Fruit fly (Drosophila melanogaster) whole organism, wandering third instar larva: ENCODE data around the gene CG9727.

Experiments used
- Abd-B ChIP-seq: fragments of >200 bp; optimal IDR thresholded peaks from 2 replicates; lab custom pipeline; 2017; ENCODE audit warnings: missing biosample characterization, missing genetic modification characterization
- HLH106 ChIP-seq: fragments of 200-800 bp; optimal IDR thresholded peaks from 3 replicates; lab custom pipeline; 2019; ENCODE audit warnings: missing biosample characterization, mild to moderate bottlenecking, missing genetic modification characterization, moderate library complexity
- Hr78 ChIP-seq: fragments of >200 bp; optimal IDR thresholded peaks from 2 replicates; lab custom pipeline; 2017; ENCODE audit warnings: missing biosample characterization, missing genetic modification characterization
- pan ChIP-seq: fragments of >200 bp; optimal IDR thresholded peaks from 2 replicates; lab custom pipeline; 2017

DNA sequence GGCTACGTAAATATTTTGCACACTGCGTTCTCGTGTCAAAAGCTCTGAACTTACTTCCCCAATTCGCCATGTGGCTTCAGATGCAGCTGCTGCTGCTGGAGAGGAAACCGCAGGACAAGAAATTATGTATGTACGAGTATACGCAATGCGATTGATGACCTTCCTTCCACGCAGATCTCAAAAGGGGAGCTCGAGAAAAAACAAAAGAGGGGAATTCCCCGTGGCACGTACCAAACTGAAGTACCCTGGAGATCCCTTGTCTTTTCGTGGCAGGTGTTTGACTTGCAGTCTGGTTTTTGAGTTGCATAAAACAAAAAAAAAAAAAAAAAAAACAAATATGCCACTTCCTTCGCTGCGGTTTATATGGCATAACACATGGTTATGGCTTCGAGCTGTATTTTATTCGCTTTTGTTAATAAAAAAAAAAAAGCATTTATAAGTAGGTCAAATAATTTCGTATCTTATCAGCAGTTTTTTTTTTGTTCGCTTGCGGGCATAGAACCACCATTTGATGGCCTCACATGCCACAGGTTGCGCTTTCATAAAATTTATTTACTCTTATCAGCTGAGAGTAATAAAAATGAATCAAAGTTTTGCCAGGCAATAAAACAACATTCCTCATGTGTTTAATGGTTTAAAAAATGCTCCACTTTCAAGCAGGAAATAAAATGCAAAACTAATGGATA, 23.5 kb downstream of the CG9727 start:
- TF ChIP-seq Hr78 (GFP tag; lab: Kevin White, UChicago): no peak
- no peak for TF ChIP-seq HLH106 (tag; lab: Kevin White, UChicago)
- no peak for TF ChIP-seq Abd-B
- no peak for TF ChIP-seq pan (lab: Kevin White, UChicago)
